Worm (Caenorhabditis elegans) whole organism, L4 larva: ENCODE measurements around the gene ttll-4.

Experiments
- D1046.2 ChIP-seq: fragments of 200-800 bp; sonication (Bioruptor generic); IDR thresholded peaks from 2 replicates; pipeline ENCODE4 v1.3.6; 2022; ENCODE audit warnings: missing genetic modification characterization, missing compliant biosample characterization
- F10B5.3 ChIP-seq: sonication (generic microtip); optimal IDR thresholded peaks from 2 replicates; lab custom pipeline; 2016; ENCODE audit warnings: mild to moderate bottlenecking, missing genetic modification characterization, missing compliant biosample characterization
- F44E2.7 ChIP-seq: fragments of 200-800 bp; sonication (Bioruptor generic); IDR thresholded peaks from 2 replicates; pipeline ENCODE4 v2.1.2; 2022; ENCODE audit warnings: missing genetic modification characterization, missing compliant biosample characterization
- R02D3.7 ChIP-seq: fragments of 150-350 bp; sonication (generic microtip); optimal IDR thresholded peaks from 3 replicates; lab custom pipeline; 2014; ENCODE audit warnings: missing biosample characterization, missing genetic modification characterization
- T26A8.4 ChIP-seq: fragments of 200-800 bp; sonication (Bioruptor generic); IDR thresholded peaks from 2 replicates; pipeline ENCODE4 v1.3.6; 2022; ENCODE audit warnings: missing genetic modification characterization, missing compliant biosample characterization
- Y48G9A.11 ChIP-seq: fragments of 200-800 bp; sonication (Bioruptor generic); IDR thresholded peaks from 2 replicates; pipeline ENCODE4 v1.3.6; 2022; ENCODE audit warnings: missing genetic modification reagents, missing genetic modification characterization, missing compliant biosample characterization
- Y75B8A.6 ChIP-seq: fragments of 200-800 bp; sonication (Bioruptor generic); IDR thresholded peaks from 2 replicates; pipeline ENCODE4 v1.3.6; 2022; ENCODE audit warnings: missing genetic modification reagents, missing genetic modification characterization, missing compliant biosample characterization
- ZK337.2 ChIP-seq: fragments of 200-800 bp; sonication (Bioruptor generic); IDR thresholded peaks from 2 replicates; pipeline ENCODE4 v1.3.6; 2022; ENCODE audit warnings: missing genetic modification reagents, missing genetic modification characterization, missing compliant biosample characterization
- ZK546.5 ChIP-seq, 2 experiments: sonication (generic microtip); optimal IDR thresholded peaks; 2 replicates each; lab custom pipeline; 2017; ENCODE audit warnings: missing biosample characterization in 2 of 2, missing genetic modification characterization in 2 of 2
- aha-1 ChIP-seq: fragments of 150-350 bp; peaks from one replicate; lab custom pipeline; 2014; ENCODE audit warnings: missing biosample characterization, missing genetic modification characterization
- aly-2 ChIP-seq: sonication (generic microtip); optimal IDR thresholded peaks from 2 replicates; lab custom pipeline; 2018; ENCODE audit warnings: missing biosample characterization, missing genetic modification characterization
- ama-1 ChIP-seq: fragments of 150-350 bp; optimal IDR thresholded peaks from 2 replicates; lab custom pipeline; 2014; ENCODE audit warnings: inconsistent platforms, mixed read lengths
- attf-4 ChIP-seq: sonication (generic microtip); optimal IDR thresholded peaks from 3 replicates; lab custom pipeline; 2017; ENCODE audit warnings: missing biosample characterization, missing genetic modification characterization
- ceh-20 ChIP-seq: fragments of 200-800 bp; sonication (Bioruptor generic); IDR thresholded peaks from 2 replicates; pipeline ENCODE4 v1.3.6; 2022; ENCODE audit warnings: missing genetic modification reagents, missing genetic modification characterization, missing compliant biosample characterization
- ceh-32 ChIP-seq: sonication (generic microtip); optimal IDR thresholded peaks from 2 replicates; lab custom pipeline; 2016; ENCODE audit warnings: mild to moderate bottlenecking, missing genetic modification characterization, missing compliant biosample characterization; ENCODE audit not compliant: poor library complexity
- ceh-62 ChIP-seq: sonication (generic microtip); optimal IDR thresholded peaks from 2 replicates; lab custom pipeline; 2017; ENCODE audit warnings: missing biosample characterization, missing genetic modification characterization
- ceh-82 ChIP-seq: sonication (generic microtip); optimal IDR thresholded peaks from 2 replicates; lab custom pipeline; 2017; ENCODE audit warnings: missing biosample characterization, missing genetic modification characterization
- ces-1 ChIP-seq: fragments of 150-350 bp; sonication (generic microtip); optimal IDR thresholded peaks from 4 replicates; lab custom pipeline; 2014; ENCODE audit warnings: missing biosample characterization, missing genetic modification reagents, missing genetic modification characterization
- daf-12 ChIP-seq: fragments of 150-350 bp; optimal IDR thresholded peaks from 2 replicates; lab custom pipeline; 2014; ENCODE audit warnings: missing biosample characterization, missing genetic modification reagents, missing genetic modification characterization
- daf-16 ChIP-seq, 3 experiments: sonication (generic microtip); optimal IDR thresholded peaks; 2 replicates each; lab custom pipeline; 2016 to 2017; ENCODE audit warnings: missing genetic modification characterization in 3 of 3, missing genetic modification reagents in 3 of 3, mild to moderate bottlenecking in 2 of 3, missing compliant biosample characterization in 2 of 3, missing biosample characterization in 1 of 3, moderate library complexity in 1 of 3
- dmd-8 ChIP-seq: fragments of 200-800 bp; sonication (Bioruptor generic); IDR thresholded peaks from 2 replicates; pipeline ENCODE4 v1.3.6; 2022; ENCODE audit warnings: missing genetic modification characterization, missing compliant biosample characterization
- duxl-1 ChIP-seq: sonication (generic microtip); optimal IDR thresholded peaks from 2 replicates; lab custom pipeline; 2016; ENCODE audit warnings: mild to moderate bottlenecking, missing genetic modification characterization, moderate library complexity, missing compliant biosample characterization; ENCODE audit not compliant: poor library complexity
- egl-43 ChIP-seq: fragments of 200-800 bp; sonication (Bioruptor generic); IDR thresholded peaks from 2 replicates; pipeline ENCODE4 v1.3.6; 2022; ENCODE audit warnings: missing genetic modification reagents, missing genetic modification characterization, missing compliant biosample characterization
- fos-1 ChIP-seq: fragments of 150-350 bp; optimal IDR thresholded peaks from 2 replicates; lab custom pipeline; 2014; ENCODE audit warnings: missing biosample characterization, missing genetic modification characterization
- hlh-11 ChIP-seq: fragments of 200-800 bp; sonication (Bioruptor generic); optimal IDR thresholded peaks from 2 replicates; lab custom pipeline; 2018; ENCODE audit warnings: mild to moderate bottlenecking, missing genetic modification characterization, missing compliant biosample characterization
- hmg-1.1 ChIP-seq: fragments of 200-800 bp; sonication (Bioruptor generic); IDR thresholded peaks from 2 replicates; pipeline ENCODE4 v1.3.6; 2022; ENCODE audit warnings: missing genetic modification reagents, missing genetic modification characterization, missing compliant biosample characterization
- jun-1 ChIP-seq: fragments of 150-350 bp; optimal IDR thresholded peaks from 2 replicates; lab custom pipeline; 2014; ENCODE audit warnings: missing biosample characterization, missing genetic modification reagents, missing genetic modification characterization
- lin-38 ChIP-seq: fragments of 200-800 bp; sonication (Bioruptor generic); IDR thresholded peaks from 2 replicates; pipeline ENCODE4 v1.3.6; 2022; ENCODE audit warnings: missing genetic modification reagents, missing genetic modification characterization, missing compliant biosample characterization
- mep-1 ChIP-seq: fragments of 150-350 bp; sonication (generic microtip); optimal IDR thresholded peaks from 3 replicates; lab custom pipeline; 2014; ENCODE audit warnings: missing biosample characterization, missing genetic modification characterization
- mxl-2 ChIP-seq: fragments of 200-800 bp; sonication (Bioruptor generic); conservative IDR thresholded peaks from 2 replicates; pipeline ENCODE4 v1.3.6; 2022; ENCODE audit warnings: missing genetic modification reagents, missing genetic modification characterization, missing compliant biosample characterization
- mxl-3 ChIP-seq: fragments of 200-800 bp; sonication (Bioruptor generic); optimal IDR thresholded peaks from 2 replicates; lab custom pipeline; 2018; ENCODE audit warnings: mild to moderate bottlenecking, missing genetic modification characterization, missing compliant biosample characterization
- nhr-10 ChIP-seq: fragments of 150-350 bp; optimal IDR thresholded peaks from 2 replicates; lab custom pipeline; 2014; ENCODE audit warnings: missing biosample characterization, missing genetic modification characterization
- nhr-102 ChIP-seq: sonication (generic microtip); optimal IDR thresholded peaks from 2 replicates; lab custom pipeline; 2016; ENCODE audit warnings: mild to moderate bottlenecking, missing genetic modification characterization, moderate library complexity, missing compliant biosample characterization
- nhr-11 ChIP-seq: fragments of 150-350 bp; optimal IDR thresholded peaks from 2 replicates; lab custom pipeline; 2014; ENCODE audit warnings: missing biosample characterization, missing genetic modification characterization
- nhr-237 ChIP-seq: sonication (generic microtip); optimal IDR thresholded peaks from 2 replicates; lab custom pipeline; 2017; ENCODE audit warnings: missing biosample characterization, missing genetic modification characterization
- nhr-25 ChIP-seq: sonication (generic microtip); optimal IDR thresholded peaks from 2 replicates; lab custom pipeline; 2017; ENCODE audit warnings: missing genetic modification characterization, mild to moderate bottlenecking, missing compliant biosample characterization, antibody characterized with exemption, moderate library complexity, borderline replicate concordance; ENCODE audit not compliant: insufficient read depth
- nhr-48 ChIP-seq: sonication (generic microtip); optimal IDR thresholded peaks from 2 replicates; lab custom pipeline; 2016; ENCODE audit warnings: mild to moderate bottlenecking, missing genetic modification characterization, missing compliant biosample characterization
- nhr-6 ChIP-seq: fragments of 150-350 bp; optimal IDR thresholded peaks from 2 replicates; lab custom pipeline; 2014; ENCODE audit warnings: missing biosample characterization, missing genetic modification characterization
- pha-4 ChIP-seq, 2 experiments: fragments of 150-350 bp in 1 of 2; fragments of 200-800 bp in 1 of 2; sonication (Bioruptor generic) in 1 of 2; IDR thresholded peaks in 1 of 2; optimal IDR thresholded peaks in 1 of 2; 2 replicates each; pipeline versions ENCODE4 v1.3.6 to Lab custom; 2014 to 2022; ENCODE audit warnings: missing genetic modification characterization in 2 of 2, missing genetic modification reagents in 2 of 2, missing biosample characterization in 1 of 2, missing compliant biosample characterization in 1 of 2
- pqm-1 ChIP-seq: sonication (generic microtip); optimal IDR thresholded peaks from 2 replicates; lab custom pipeline; 2017; ENCODE audit warnings: missing biosample characterization, missing genetic modification characterization
- rbr-2 ChIP-seq: sonication (generic microtip); optimal IDR thresholded peaks from 2 replicates; lab custom pipeline; 2016; ENCODE audit warnings: missing genotype, missing genetic modification characterization, missing compliant biosample characterization
- saeg-2 ChIP-seq: fragments of 200-800 bp; sonication (Bioruptor generic); IDR thresholded peaks from 2 replicates; pipeline ENCODE4 v1.3.6; 2022; ENCODE audit warnings: missing genetic modification reagents, missing genetic modification characterization, missing compliant biosample characterization
- sdz-12 ChIP-seq: fragments of 200-800 bp; sonication (Bioruptor generic); optimal IDR thresholded peaks from 2 replicates; lab custom pipeline; 2018; ENCODE audit warnings: mild to moderate bottlenecking, missing genetic modification characterization, missing compliant biosample characterization
- skn-1 ChIP-seq: fragments of 150-350 bp; optimal IDR thresholded peaks from 2 replicates; lab custom pipeline; 2014; ENCODE audit warnings: missing biosample characterization, missing genetic modification characterization
- spr-1 ChIP-seq: sonication (generic microtip); optimal IDR thresholded peaks from 2 replicates; lab custom pipeline; 2016; ENCODE audit warnings: mild to moderate bottlenecking, missing genetic modification characterization, missing compliant biosample characterization
- unc-39 ChIP-seq: sonication (generic microtip); optimal IDR thresholded peaks from 2 replicates; lab custom pipeline; 2017; ENCODE audit warnings: missing biosample characterization, missing genetic modification characterization
- unc-62 ChIP-seq, 3 experiments: fragments of 150-350 bp in 1 of 3; sonication (generic microtip); optimal IDR thresholded peaks in 2 of 3; peaks in 1 of 3; 1 replicate in 1 of 3; 2 replicates in 2 of 3; lab custom pipeline; 2014 to 2017; ENCODE audit warnings: missing biosample characterization in 3 of 3, missing genetic modification characterization in 3 of 3, missing genetic modification reagents in 3 of 3, missing genotype in 1 of 3
- zfp-2 ChIP-seq: sonication (generic microtip); optimal IDR thresholded peaks from 2 replicates; lab custom pipeline; 2016; ENCODE audit warnings: mild to moderate bottlenecking, missing genetic modification characterization, missing compliant biosample characterization
- zip-11 ChIP-seq: fragments of 200-800 bp; sonication (Bioruptor generic); IDR thresholded peaks from 2 replicates; pipeline ENCODE4 v1.3.6; 2022; ENCODE audit warnings: missing genetic modification characterization, missing compliant biosample characterization
- ztf-11 ChIP-seq: fragments of 150-350 bp; optimal IDR thresholded peaks from 2 replicates; lab custom pipeline; 2014; ENCODE audit warnings: missing biosample characterization, missing genetic modification characterization

ttll-4 gene

ce11 chrIII:10123586-10124233 is at the start of gene ttll-4:
ttll-4 (plus strand) TSS chrIII:10124183.
- TF ChIP-seq spr-1 (tag; lab: Kevin White, UChicago) (no peak), mxl-3 (GFP tag; lab: Kevin White, UChicago) (no peak), rbr-2 (peak; percentile 65), ama-1 (lab: Kevin White, UChicago) (no peak), F10B5.3 (tag; lab: Kevin White, UChicago) (no peak), ZK337.2 (GFP tag; lab: Robert Waterston, UW) (no peak), ZK546.5 (tag; optimal IDR thresholded peaks at IDR 0.05; lab: Kevin White, UChicago) (no peak), nhr-11 (no peak), zfp-2 (tag; lab: Kevin White, UChicago) (no peak), nhr-102 (tag; lab: Kevin White, UChicago) (no peak), ceh-20 (GFP tag; lab: Robert Waterston, UW) (peak; percentile 55), D1046.2 (peak; percentile 21; the same call in 1 of the 2 replicates), sdz-12 (GFP tag; lab: Kevin White, UChicago) (no peak), unc-39 (tag; lab: Kevin White, UChicago) (no peak), Y48G9A.11 (GFP tag; lab: Robert Waterston, UW) (peak; percentile 64), jun-1 (tag; lab: Kevin White, UChicago) (no peak), dmd-8 (GFP tag; lab: Robert Waterston, UW) (no peak), ces-1 (GFP tag; lab: Kevin White, UChicago) (no peak), nhr-25 (no peak), R02D3.7 (tag; lab: Kevin White, UChicago) (peak; percentile 40), ceh-62 (tag; lab: Kevin White, UChicago) (no peak), nhr-237 (tag; lab: Kevin White, UChicago) (no peak), zip-11 (GFP tag; lab: Robert Waterston, UW) (no peak), mep-1 (tag; lab: Kevin White, UChicago) (peak; percentile 39), duxl-1 (tag; lab: Kevin White, UChicago) (no peak), hlh-11 (tag; lab: Kevin White, UChicago) (peak; percentile 16), nhr-10 (tag; lab: Kevin White, UChicago) (no peak), saeg-2 (GFP tag; lab: Robert Waterston, UW) (no peak), lin-38 (GFP tag; lab: Robert Waterston, UW) (peak; percentile 95), nhr-6 (tag; lab: Kevin White, UChicago) (no peak), aha-1 (tag; lab: Kevin White, UChicago) (no peak), ceh-82 (tag; lab: Kevin White, UChicago) (no peak), egl-43 (GFP tag; lab: Robert Waterston, UW) (peak; percentile 37; the same call in 1 of the 2 replicates), ztf-11 (tag; lab: Kevin White, UChicago) (no peak), pqm-1 (no peak), Y75B8A.6 (GFP tag; lab: Robert Waterston, UW) (no peak), attf-4 (no peak), hmg-1.1 (peak; percentile 62; the same call in 1 of the 2 replicates), aly-2 (tag; lab: Kevin White, UChicago) (no peak), skn-1 (no peak), pha-4 (GFP tag; IDR thresholded peaks at IDR 0.05; lab: Robert Waterston, UW) (no peak), pha-4 (tag; optimal IDR thresholded peaks at IDR 0.05; lab: Kevin White, UChicago) (no peak), fos-1 (tag; lab: Kevin White, UChicago) (no peak), daf-12 (tag; lab: Kevin White, UChicago) (no peak), unc-62 (GFP tag; optimal IDR thresholded peaks at IDR 0.05 in 1 of 2; lab: Kevin White, UChicago) (no peak), unc-62 (tag; optimal IDR thresholded peaks at IDR 0.05; lab: Kevin White, UChicago) (no peak), ceh-32 (tag; lab: Kevin White, UChicago) (no peak), nhr-48 (tag; lab: Kevin White, UChicago) (no peak), daf-16 (GFP tag; optimal IDR thresholded peaks at IDR 0.05; lab: Kevin White, UChicago) (no peak), daf-16 (tag; optimal IDR thresholded peaks at IDR 0.05; lab: Kevin White, UChicago) (no peak), F44E2.7 (GFP tag; lab: Robert Waterston, UW) (no peak), mxl-2 (GFP tag; lab: Robert Waterston, UW) (no peak), T26A8.4 (no peak; the same call in 1 of the 2 replicates)
